Worm (Caenorhabditis elegans): ENCODE measurements around the gene elpc-3.

elpc-3 gene

ce11 chrV:12184308-12184999 is 3.2 kb upstream of the elpc-3 start, which contains the start of gene srd-4:
Gene srd-4 (plus strand): TSS chrV:12184949.
- TF ChIP-seq dpl-1 (GFP tag; optimal IDR thresholded peaks at IDR 0.05) (peak; percentile 34), nhr-27 (tag; optimal IDR thresholded peaks at IDR 0.05) (no peak), ceh-27 (GFP tag; optimal IDR thresholded peaks at IDR 0.05) (no peak), madf-3 (GFP tag; IDR thresholded peaks at IDR 0.05) (no peak), D2030.7 (GFP tag; IDR thresholded peaks at IDR 0.05) (no peak), lin-40 (tag; optimal IDR thresholded peaks at IDR 0.05) (no peak), lag-1 (GFP tag; IDR thresholded peaks at IDR 0.05) (no peak), lin-35 (GFP tag; optimal IDR thresholded peaks at IDR 0.05) (peak in 1 of 3 experiments; percentile 55), hsf-1 (GFP tag; IDR thresholded peaks at IDR 0.05) (no peak), Y53F4B.3 (GFP tag; IDR thresholded peaks at IDR 0.05) (no peak), tbx-9 (tag; optimal IDR thresholded peaks at IDR 0.05; ENCODE audit: borderline replicate concordance) (no peak), ztf-6 (GFP tag; IDR thresholded peaks at IDR 0.05) (no peak), attf-3 (GFP tag; conservative IDR thresholded peaks at IDR 0.05) (peak; percentile 90), efl-1 (GFP tag; optimal IDR thresholded peaks at IDR 0.05) (peak; percentile 47), snpc-3.4 (tag; optimal IDR thresholded peaks at IDR 0.05) (no peak), let-607 (tag; optimal IDR thresholded peaks at IDR 0.05) (no peak), dox-1 (GFP tag; IDR thresholded peaks at IDR 0.05) (no peak), akir-1 (GFP tag; optimal IDR thresholded peaks at IDR 0.05) (no peak), Y53G8AR.9 (GFP tag; conservative IDR thresholded peaks at IDR 0.05) (no peak), egrh-3 (GFP tag; IDR thresholded peaks at IDR 0.05) (no peak), attf-6 (GFP tag; IDR thresholded peaks at IDR 0.05) (no peak), hlh-12 (tag; optimal IDR thresholded peaks at IDR 0.05) (no peak), B0336.3 (GFP tag; IDR thresholded peaks at IDR 0.05) (no peak), fkh-3 (tag; optimal IDR thresholded peaks at IDR 0.05) (no peak), hlh-26 (GFP tag; conservative IDR thresholded peaks at IDR 0.05) (no peak), F52B5.7 (tag; optimal IDR thresholded peaks at IDR 0.05) (no peak), nhr-120 (GFP tag; IDR thresholded peaks at IDR 0.05) (no peak), lin-54 (GFP tag; optimal IDR thresholded peaks at IDR 0.05) (peak; percentile 81), atf-7 (tag; optimal IDR thresholded peaks at IDR 0.05) (no peak), zfh-2 (GFP tag; conservative IDR thresholded peaks at IDR 0.05) (no peak), ztf-22 (GFP tag; optimal IDR thresholded peaks at IDR 0.05) (no peak), K12H6.12 (tag; optimal IDR thresholded peaks at IDR 0.05) (no peak), ztf-26 (tag; optimal IDR thresholded peaks at IDR 0.05) (no peak), F39B2.1 (GFP tag; IDR thresholded peaks at IDR 0.05) (no peak), mes-4 (tag; optimal IDR thresholded peaks at IDR 0.05) (no peak), lsl-1 (GFP tag; optimal IDR thresholded peaks at IDR 0.05) (no peak), Y67H2A.10 (GFP tag; conservative IDR thresholded peaks at IDR 0.05) (no peak), mel-28 (tag; optimal IDR thresholded peaks at IDR 0.05; ENCODE audit: borderline replicate concordance) (no peak)

- TF ChIP-seq ZK185.1 (tag; optimal IDR thresholded peaks at IDR 0.05; ENCODE audit: poor library complexity, severe bottlenecking) (no peak), Y53F4B.3 (GFP tag; IDR thresholded peaks at IDR 0.05) (no peak), F37B4.10 (GFP tag; IDR thresholded peaks at IDR 0.05) (no peak), rec-8 (tag; optimal IDR thresholded peaks at IDR 0.05) (no peak), egrh-3 (GFP tag; IDR thresholded peaks at IDR 0.05) (no peak), ceh-58 (GFP tag; IDR thresholded peaks at IDR 0.05) (no peak), sea-2 (GFP tag; IDR thresholded peaks at IDR 0.05) (no peak), ceh-27 (GFP tag; optimal IDR thresholded peaks at IDR 0.05) (no peak), repo-1 (tag; optimal IDR thresholded peaks at IDR 0.05) (no peak), ztf-6 (GFP tag; IDR thresholded peaks at IDR 0.05) (no peak), snpc-4 (GFP tag; optimal IDR thresholded peaks at IDR 0.05) (no peak), snpc-4 (tag; optimal IDR thresholded peaks at IDR 0.05) (no peak), dox-1 (GFP tag; IDR thresholded peaks at IDR 0.05) (no peak)
Observed at ce11 chrV:12183854-12184253, 2.6 kb upstream of the elpc-3 start, which contains the start of gene usip-1. Gene usip-1 (minus strand): TSS chrV:12184194.

All from whole organism, young adult.